Worm (Caenorhabditis elegans) whole organism, L3 larva: ENCODE measurements around the gene cdh-10.

ENCODE experiments used
- elt-3 ChIP-seq, 3 experiments: fragments of 150-350 bp in 1 of 3; sonication (generic microtip) in 2 of 3; optimal IDR thresholded peaks; 2 replicates in 2 of 3; 4 replicates in 1 of 3; lab custom pipeline; 2014 to 2017; ENCODE audit warnings: missing biosample characterization in 3 of 3, missing genetic modification characterization in 3 of 3
- fkh-10 ChIP-seq: sonication (generic microtip); optimal IDR thresholded peaks from 2 replicates; lab custom pipeline; 2017; ENCODE audit warnings: missing biosample characterization, missing genetic modification reagents, missing genetic modification characterization
- nfya-1 ChIP-seq: sonication (generic microtip); optimal IDR thresholded peaks from 2 replicates; lab custom pipeline; 2017; ENCODE audit warnings: missing genetic modification characterization, mild to moderate bottlenecking, missing compliant biosample characterization, antibody characterized with exemption, moderate library complexity; ENCODE audit not compliant: insufficient read depth
- nhr-11 ChIP-seq: fragments of 150-350 bp; optimal IDR thresholded peaks from 2 replicates; lab custom pipeline; 2014; ENCODE audit warnings: missing biosample characterization, missing genetic modification characterization
- nhr-12 ChIP-seq: fragments of 150-350 bp; optimal IDR thresholded peaks from 2 replicates; lab custom pipeline; 2014; ENCODE audit warnings: missing biosample characterization, missing genetic modification characterization
- nhr-23 ChIP-seq: fragments of 150-350 bp; optimal IDR thresholded peaks from 2 replicates; lab custom pipeline; 2014; ENCODE audit warnings: missing biosample characterization, missing genetic modification reagents, missing genetic modification characterization
- pha-4 ChIP-seq: fragments of 150-350 bp; optimal IDR thresholded peaks from 2 replicates; lab custom pipeline; 2014; ENCODE audit warnings: missing biosample characterization, missing genetic modification reagents, missing genetic modification characterization
- pqm-1 ChIP-seq: fragments of 150-350 bp; optimal IDR thresholded peaks from 2 replicates; lab custom pipeline; 2017; ENCODE audit warnings: missing biosample characterization, missing genetic modification characterization, inconsistent platforms
- sea-2 ChIP-seq: fragments of 150-350 bp; sonication (generic microtip); optimal IDR thresholded peaks from 4 replicates; lab custom pipeline; 2014; ENCODE audit warnings: missing biosample characterization, missing genetic modification reagents, missing genetic modification characterization
- skn-1 ChIP-seq: fragments of 150-350 bp; optimal IDR thresholded peaks from 2 replicates; lab custom pipeline; 2014; ENCODE audit warnings: missing biosample characterization, missing genetic modification characterization

ce11 chrIV:2496084-2496483 lies 32.9 kb upstream of the cdh-10 start:
- no peak for TF ChIP-seq nhr-11 (tag; lab: Kevin White, UChicago)
- no peak for TF ChIP-seq nhr-12
- TF ChIP-seq fkh-10 (GFP tag; lab: Kevin White, UChicago) = no peak
- TF ChIP-seq skn-1 (tag; lab: Kevin White, UChicago) = no peak
- TF ChIP-seq pqm-1 (tag; lab: Kevin White, UChicago) = no peak
- TF ChIP-seq pha-4 (tag; lab: Kevin White, UChicago) = no peak
- no peak for TF ChIP-seq nfya-1 (tag; lab: Kevin White, UChicago)
- TF ChIP-seq sea-2 (GFP tag; lab: Kevin White, UChicago) = no peak
- no peak for TF ChIP-seq elt-3 (tag; optimal IDR thresholded peaks at IDR 0.05; lab: Kevin White, UChicago)
- no peak for TF ChIP-seq nhr-23
